Worm (Caenorhabditis elegans): ENCODE results near the gene F43G6.16.

- TF ChIP-seq unc-62 (GFP tag; optimal IDR thresholded peaks at IDR 0.05) (no peak), ztf-4 (tag; optimal IDR thresholded peaks at IDR 0.05) (peak; percentile 93), F13H6.1 (tag; optimal IDR thresholded peaks at IDR 0.05) (no peak), lsy-2 (tag; optimal IDR thresholded peaks at IDR 0.05) (peak in 1 of 2 experiments; percentile 89), mab-5 (tag; optimal IDR thresholded peaks at IDR 0.05) (no peak), unc-55 (GFP tag; optimal IDR thresholded peaks at IDR 0.05) (peak; percentile 69), nhr-11 (tag; optimal IDR thresholded peaks at IDR 0.05) (no peak), ceh-16 (tag; optimal IDR thresholded peaks at IDR 0.05) (no peak)
Measured at ce11 chrII:11761806-11762512, 20.5 kb downstream of the F43G6.16 start.

Data from whole organism, L2 larva.